Worm (Caenorhabditis elegans) whole organism, L3 larva: ENCODE data around the gene str-262.

Experiments
- nhr-11 ChIP-seq: fragments of 150-350 bp; optimal IDR thresholded peaks from 2 replicates; lab custom pipeline; 2014; ENCODE audit warnings: missing biosample characterization, missing genetic modification characterization
- nhr-23 ChIP-seq: fragments of 150-350 bp; optimal IDR thresholded peaks from 2 replicates; lab custom pipeline; 2014; ENCODE audit warnings: missing biosample characterization, missing genetic modification reagents, missing genetic modification characterization
- nhr-237 ChIP-seq: fragments of 150-350 bp; optimal IDR thresholded peaks from 2 replicates; lab custom pipeline; 2014; ENCODE audit warnings: missing biosample characterization, missing genetic modification characterization

The str-262 gene

ce11 chrV:702260-702659, 50.3 kb downstream of the str-262 start, which contains the start of gene srbc-37:
TSS of gene srbc-37 (plus strand) at chrV:702560.
- TF ChIP-seq nhr-23 (tag; lab: Kevin White, UChicago) = no peak
- TF ChIP-seq nhr-11 (tag; lab: Kevin White, UChicago) = no peak
- TF ChIP-seq nhr-237 (tag; lab: Kevin White, UChicago) = no peak
